Worm (Caenorhabditis elegans) whole organism, L1 larva: Measurements from ENCODE around the gene F26A1.7.
A peak's percentile ranks its signal among the peaks of the same experiment; 100 is the strongest.

Experiments used
- C34B4.2 ChIP-seq: sonication (generic microtip); optimal IDR thresholded peaks from 2 replicates; lab custom pipeline; 2017; ENCODE audit warnings: mild to moderate bottlenecking, missing genetic modification characterization, missing compliant biosample characterization
- F16B12.6 ChIP-seq: fragments of 150-350 bp; optimal IDR thresholded peaks from 2 replicates; lab custom pipeline; 2014; ENCODE audit warnings: missing biosample characterization, missing genetic modification characterization
- aly-2 ChIP-seq: fragments of 150-350 bp; optimal IDR thresholded peaks from 2 replicates; lab custom pipeline; 2014; ENCODE audit warnings: missing biosample characterization, missing genetic modification characterization
- blmp-1 ChIP-seq: fragments of 150-350 bp; optimal IDR thresholded peaks from 2 replicates; lab custom pipeline; 2014; ENCODE audit warnings: missing biosample characterization, missing genetic modification characterization
- ceh-88 ChIP-seq: fragments of 200-800 bp; sonication (Bioruptor generic); IDR thresholded peaks from 2 replicates; pipeline ENCODE4 v1.3.6; 2022; ENCODE audit warnings: missing genetic modification characterization, missing compliant biosample characterization
- ceh-90 ChIP-seq: sonication (generic microtip); optimal IDR thresholded peaks from 2 replicates; lab custom pipeline; 2016; ENCODE audit warnings: missing genetic modification characterization, missing compliant biosample characterization
- dpl-1 ChIP-seq, 3 experiments: fragments of 150-350 bp in 2 of 3; sonication (generic microtip) in 1 of 3; optimal IDR thresholded peaks; 2 replicates each; lab custom pipeline; 2014 to 2017; ENCODE audit warnings: missing biosample characterization in 3 of 3, missing genetic modification characterization in 3 of 3, missing genetic modification reagents in 3 of 3
- dsc-1 ChIP-seq: sonication (generic microtip); optimal IDR thresholded peaks from 2 replicates; lab custom pipeline; 2016; ENCODE audit warnings: mild to moderate bottlenecking, missing genetic modification characterization, missing compliant biosample characterization
- efl-1 ChIP-seq, 4 experiments: fragments of 150-350 bp; optimal IDR thresholded peaks in 3 of 4; peaks in 1 of 4; 1 replicate in 1 of 4; 2 replicates in 3 of 4; lab custom pipeline; 2014; ENCODE audit warnings: missing biosample characterization in 2 of 4, missing genetic modification characterization in 2 of 4, missing genetic modification reagents in 2 of 4
- efl-3 ChIP-seq: fragments of 200-800 bp; sonication (Bioruptor generic); optimal IDR thresholded peaks from 2 replicates; lab custom pipeline; 2018; ENCODE audit warnings: mild to moderate bottlenecking, missing genetic modification characterization, missing compliant biosample characterization
- egl-13 ChIP-seq: sonication (generic microtip); optimal IDR thresholded peaks from 2 replicates; lab custom pipeline; 2016; ENCODE audit warnings: missing genotype, missing genetic modification reagents, missing genetic modification characterization, missing compliant biosample characterization
- egl-27 ChIP-seq, 2 experiments: fragments of 150-350 bp in 1 of 2; sonication (generic microtip); optimal IDR thresholded peaks; 3 replicates each; lab custom pipeline; 2017 to 2018; ENCODE audit warnings: missing biosample characterization in 2 of 2, missing genetic modification characterization in 2 of 2, missing genetic modification reagents in 2 of 2
- fkh-10 ChIP-seq: sonication (generic microtip); optimal IDR thresholded peaks from 2 replicates; lab custom pipeline; 2017; ENCODE audit warnings: missing biosample characterization, missing genetic modification reagents, missing genetic modification characterization
- fos-1 ChIP-seq: fragments of 150-350 bp; optimal IDR thresholded peaks from 2 replicates; lab custom pipeline; 2014; ENCODE audit warnings: missing biosample characterization, missing genetic modification characterization
- hpl-2 ChIP-seq: fragments of 150-350 bp; optimal IDR thresholded peaks from 2 replicates; lab custom pipeline; 2014; ENCODE audit warnings: missing biosample characterization, missing genetic modification reagents, missing genetic modification characterization
- lin-14 ChIP-seq: fragments of 200-800 bp; sonication (Bioruptor generic); optimal IDR thresholded peaks from 2 replicates; lab custom pipeline; 2018; ENCODE audit warnings: mild to moderate bottlenecking, missing genetic modification characterization, moderate library complexity, missing compliant biosample characterization
- lin-35 ChIP-seq, 2 experiments: fragments of 150-350 bp; optimal IDR thresholded peaks; 2 replicates each; lab custom pipeline; 2014; ENCODE audit warnings: missing biosample characterization in 2 of 2, missing genetic modification characterization in 2 of 2, missing genetic modification reagents in 2 of 2
- lir-3 ChIP-seq: sonication (generic microtip); optimal IDR thresholded peaks from 2 replicates; lab custom pipeline; 2016; ENCODE audit warnings: mild to moderate bottlenecking, missing genetic modification characterization, moderate library complexity, missing compliant biosample characterization; ENCODE audit not compliant: poor library complexity
- lsy-2 ChIP-seq, 2 experiments: fragments of 150-350 bp; optimal IDR thresholded peaks; 2 replicates each; lab custom pipeline; 2014; ENCODE audit warnings: missing biosample characterization in 2 of 2, missing genetic modification characterization in 2 of 2
- mab-9 ChIP-seq: fragments of 200-800 bp; sonication (Bioruptor generic); IDR thresholded peaks from 2 replicates; pipeline ENCODE4 v1.3.6; 2022; ENCODE audit warnings: missing genetic modification reagents, missing genetic modification characterization, missing compliant biosample characterization
- mdl-1 ChIP-seq, 2 experiments: fragments of 150-350 bp; optimal IDR thresholded peaks; 2 replicates each; lab custom pipeline; 2014 to 2017; ENCODE audit warnings: missing biosample characterization in 2 of 2, missing genetic modification characterization in 2 of 2, inconsistent platforms in 1 of 2
- mef-2 ChIP-seq: fragments of 150-350 bp; optimal IDR thresholded peaks from 2 replicates; lab custom pipeline; 2014; ENCODE audit warnings: missing biosample characterization, missing genetic modification characterization
- nhr-11 ChIP-seq: fragments of 150-350 bp; optimal IDR thresholded peaks from 2 replicates; lab custom pipeline; 2014; ENCODE audit warnings: missing biosample characterization, missing genetic modification characterization
- nhr-20 ChIP-seq: sonication (generic microtip); optimal IDR thresholded peaks from 2 replicates; lab custom pipeline; 2016; ENCODE audit warnings: mild to moderate bottlenecking, missing genetic modification characterization, missing compliant biosample characterization
- nhr-77 ChIP-seq: fragments of 150-350 bp; optimal IDR thresholded peaks from 2 replicates; lab custom pipeline; 2014; ENCODE audit warnings: missing biosample characterization, missing genetic modification characterization
- nhr-85 ChIP-seq: sonication (generic microtip); peaks from one replicate; lab custom pipeline; 2016; ENCODE audit warnings: missing genetic modification characterization, inconsistent platforms, missing compliant biosample characterization
- pag-3 ChIP-seq: sonication (generic microtip); optimal IDR thresholded peaks from 2 replicates; lab custom pipeline; 2017; ENCODE audit warnings: missing genetic modification characterization, mild to moderate bottlenecking, missing compliant biosample characterization, antibody characterized with exemption, borderline replicate concordance; ENCODE audit not compliant: insufficient read depth
- pax-3 ChIP-seq: fragments of 200-800 bp; sonication (Bioruptor generic); optimal IDR thresholded peaks from 2 replicates; lab custom pipeline; 2018; ENCODE audit warnings: mild to moderate bottlenecking, missing genetic modification characterization, moderate library complexity, missing compliant biosample characterization
- pqm-1 ChIP-seq: sonication (generic microtip); optimal IDR thresholded peaks from 3 replicates; lab custom pipeline; 2017; ENCODE audit warnings: missing biosample characterization, missing genetic modification characterization
- snpc-4 ChIP-seq: fragments of 150-350 bp; optimal IDR thresholded peaks from 2 replicates; lab custom pipeline; 2014; ENCODE audit warnings: missing biosample characterization, missing genetic modification characterization
- sox-4 ChIP-seq: sonication (generic microtip); optimal IDR thresholded peaks from 2 replicates; lab custom pipeline; 2016; ENCODE audit warnings: missing genetic modification characterization, missing compliant biosample characterization
- unc-130 ChIP-seq: fragments of 150-350 bp; optimal IDR thresholded peaks from 2 replicates; lab custom pipeline; 2017; ENCODE audit warnings: missing biosample characterization, missing genetic modification characterization, inconsistent platforms
- unc-30 ChIP-seq: sonication (generic microtip); optimal IDR thresholded peaks from 2 replicates; lab custom pipeline; 2017; ENCODE audit warnings: missing biosample characterization, missing genetic modification characterization
- unc-86 ChIP-seq: sonication (generic microtip); optimal IDR thresholded peaks from 2 replicates; lab custom pipeline; 2016; ENCODE audit warnings: missing genetic modification characterization, missing compliant biosample characterization
- unc-98 ChIP-seq: fragments of 200-800 bp; sonication (Bioruptor generic); IDR thresholded peaks from 2 replicates; pipeline ENCODE4 v1.3.6; 2022; ENCODE audit warnings: missing genetic modification characterization, missing compliant biosample characterization
- zip-4 ChIP-seq: fragments of 200-800 bp; sonication (Bioruptor generic); optimal IDR thresholded peaks from 2 replicates; lab custom pipeline; 2018; ENCODE audit warnings: mild to moderate bottlenecking, missing genetic modification characterization, moderate library complexity, missing compliant biosample characterization
- ztf-11 ChIP-seq, 2 experiments: sonication (generic microtip); optimal IDR thresholded peaks; 2 replicates each; lab custom pipeline; 2016 to 2017; ENCODE audit warnings: missing genetic modification characterization in 2 of 2, missing biosample characterization in 1 of 2, missing compliant biosample characterization in 1 of 2

The F26A1.7 gene

DNA sequence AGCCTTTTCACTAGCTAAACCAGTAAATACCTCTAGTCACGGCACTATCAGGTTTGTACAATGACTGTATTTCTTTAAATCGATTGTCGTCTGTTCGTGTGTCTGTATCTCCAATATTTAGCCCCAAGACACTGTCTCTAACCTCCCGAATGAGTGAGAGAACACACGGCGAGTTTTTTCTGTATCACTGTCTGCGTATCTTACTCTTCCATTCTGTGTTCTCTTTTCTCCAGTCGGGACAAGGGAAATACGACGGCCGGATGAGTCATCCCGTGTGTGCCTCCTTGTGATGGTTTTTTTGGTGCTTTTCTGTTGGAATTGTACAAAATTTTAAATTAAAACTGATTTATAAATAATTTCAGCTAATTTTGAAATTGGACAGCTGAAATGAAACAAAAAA lies 23.7 kb downstream of the F26A1.7 start (continued):
- TF ChIP-seq lsy-2 (tag; optimal IDR thresholded peaks at IDR 0.05; lab: Kevin White, UChicago) = peak; percentile 45 to 80
- TF ChIP-seq nhr-20 (tag; lab: Kevin White, UChicago) = peak; percentile 63
- TF ChIP-seq dsc-1 (tag; lab: Kevin White, UChicago) = no peak
- TF ChIP-seq nhr-85 (tag; lab: Kevin White, UChicago) = peak; percentile 54
- TF ChIP-seq efl-1 (optimal IDR thresholded peaks at IDR 0.05; lab: Kevin White, UChicago) = peak; percentile 78 to 80
- peak; percentile 60 to 96 for TF ChIP-seq efl-1 (GFP tag; optimal IDR thresholded peaks at IDR 0.05 in 1 of 2; lab: Kevin White, UChicago)
- no peak for TF ChIP-seq fkh-10 (GFP tag; lab: Kevin White, UChicago)
- no peak for TF ChIP-seq efl-3 (GFP tag; lab: Kevin White, UChicago)
- peak; percentile 67 for TF ChIP-seq nhr-77
- peak; percentile 99 for TF ChIP-seq fos-1 (tag; lab: Kevin White, UChicago)
- no peak for TF ChIP-seq unc-30 (tag; lab: Kevin White, UChicago)
- no peak for TF ChIP-seq ztf-11 (tag; optimal IDR thresholded peaks at IDR 0.05; lab: Kevin White, UChicago)
- TF ChIP-seq, all 84 proteins: peak for 33

DNA sequence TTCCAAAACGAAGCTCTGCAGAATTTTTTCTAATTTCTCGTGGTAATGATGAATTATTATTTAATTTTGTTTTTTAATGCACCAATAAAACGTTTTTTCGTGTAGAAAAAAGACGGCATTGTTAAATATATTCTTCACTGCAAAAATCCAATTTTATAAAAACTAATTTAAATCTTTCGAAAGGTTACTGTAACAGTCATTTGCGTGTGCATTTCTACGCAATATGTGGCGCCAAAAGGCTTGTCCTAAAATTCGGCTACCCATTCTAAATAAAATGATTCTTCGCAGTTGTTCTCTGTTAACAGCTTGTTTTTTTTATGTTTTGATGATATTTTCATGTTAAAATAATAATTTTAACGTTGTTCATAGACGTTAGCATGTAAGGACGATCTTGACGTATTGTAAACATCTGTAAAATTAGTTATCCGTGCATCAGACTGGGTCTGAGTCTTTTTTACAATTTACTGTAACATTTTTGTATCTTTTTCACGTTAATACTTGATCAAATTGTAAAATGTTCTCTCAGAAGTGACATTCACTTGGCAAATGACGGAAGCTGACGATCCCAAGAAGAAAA lies 27.1 kb downstream of the F26A1.7 start, which contains the start of gene mip-1:
Gene mip-1, plus strand, starts transcription at position 527 of the 577 bp plus-strand sequence.
- no peak for TF ChIP-seq F16B12.6
- no peak for TF ChIP-seq nhr-11 (tag; lab: Kevin White, UChicago)
- TF ChIP-seq nhr-20 (tag; lab: Kevin White, UChicago) = no peak
- TF ChIP-seq snpc-4 (tag; lab: Kevin White, UChicago) = no peak
- no peak for TF ChIP-seq mab-9 (GFP tag; lab: Robert Waterston, UW)
- TF ChIP-seq egl-13 (tag; lab: Kevin White, UChicago) = no peak
- no peak for TF ChIP-seq ceh-90 (tag; lab: Kevin White, UChicago)
- TF ChIP-seq egl-27 (tag; optimal IDR thresholded peaks at IDR 0.05; lab: Kevin White, UChicago) = no peak
- TF ChIP-seq pax-3 (tag; lab: Kevin White, UChicago) = no peak
- no peak for TF ChIP-seq unc-30 (tag; lab: Kevin White, UChicago)
- TF ChIP-seq lir-3 (tag; lab: Kevin White, UChicago) = no peak
- TF ChIP-seq hpl-2 (GFP tag; lab: Kevin White, UChicago) = no peak

DNA sequence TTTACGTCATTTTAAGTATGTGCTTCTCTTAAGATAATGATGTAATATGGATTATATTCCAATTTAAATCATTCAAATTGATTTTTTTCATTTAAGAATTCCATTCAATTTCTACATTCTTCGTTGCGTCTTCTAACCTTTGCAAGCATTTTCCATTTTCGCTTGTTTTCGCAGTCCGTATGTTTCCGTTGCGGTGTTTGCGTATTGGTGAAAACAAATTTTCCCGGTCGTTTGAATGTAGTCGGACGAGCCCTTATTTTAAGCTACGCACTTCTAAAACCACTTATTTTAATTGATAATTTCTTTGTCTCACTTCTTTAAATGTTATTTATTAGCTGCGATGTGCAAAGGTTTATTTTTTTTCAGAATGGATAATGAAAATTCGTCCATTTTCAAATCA lies 34.0 kb downstream of the F26A1.7 start, which contains the start of gene mel-28:
Gene mel-28, plus strand, starts transcription at position 367 of the 400 bp plus-strand sequence.
- TF ChIP-seq lin-14 (GFP tag; lab: Kevin White, UChicago) (no peak), F16B12.6 (peak; percentile 80), zip-4 (GFP tag; lab: Kevin White, UChicago) (no peak), pag-3 (tag; lab: Kevin White, UChicago) (no peak), sox-4 (no peak), efl-3 (GFP tag; lab: Kevin White, UChicago) (no peak), efl-1 (optimal IDR thresholded peaks at IDR 0.05; lab: Kevin White, UChicago) (peak; percentile 16 to 70), efl-1 (GFP tag; optimal IDR thresholded peaks at IDR 0.05 in 1 of 2; lab: Kevin White, UChicago) (peak; percentile 82 to 97), nhr-20 (tag; lab: Kevin White, UChicago) (no peak), dpl-1 (GFP tag; optimal IDR thresholded peaks at IDR 0.05; lab: Kevin White, UChicago) (peak; percentile 68 to 85 (median 73)), ceh-88 (GFP tag; lab: Robert Waterston, UW) (no peak), blmp-1 (tag; lab: Kevin White, UChicago) (peak; percentile 74), ceh-90 (tag; lab: Kevin White, UChicago) (no peak), mef-2 (no peak), pqm-1 (tag; lab: Kevin White, UChicago) (no peak), C34B4.2 (tag; lab: Kevin White, UChicago) (no peak), unc-86 (tag; lab: Kevin White, UChicago) (no peak), fos-1 (tag; lab: Kevin White, UChicago) (no peak), lin-35 (GFP tag; optimal IDR thresholded peaks at IDR 0.05; lab: Kevin White, UChicago) (peak; percentile 58 to 81), unc-98 (no peak), mdl-1 (tag; optimal IDR thresholded peaks at IDR 0.05; lab: Kevin White, UChicago) (no peak), unc-130 (tag; lab: Kevin White, UChicago) (no peak), aly-2 (tag; lab: Kevin White, UChicago) (no peak), lsy-2 (tag; optimal IDR thresholded peaks at IDR 0.05; lab: Kevin White, UChicago) (peak in 1 of 2 experiments; percentile 56)
